Fruit fly (Drosophila melanogaster) whole organism, embryonic: ENCODE data around the gene Cyp303a1.
A peak's percentile ranks its signal among the peaks of the same experiment; 100 is the strongest.

ENCODE experiments used
- Atf-2 ChIP-seq: fragments of 200-800 bp; sonication (Bioruptor generic); optimal IDR thresholded peaks from 2 replicates; lab custom pipeline; 2016; ENCODE audit warnings: missing biosample characterization, missing genetic modification characterization
- CG1024 ChIP-seq: fragments of 200-800 bp; sonication (Bioruptor generic); IDR thresholded peaks from 2 replicates; pipeline ENCODE4 v1.3.6; 2022; ENCODE audit warnings: missing biosample characterization, missing genetic modification characterization
- CG10321 ChIP-seq: fragments of 200-800 bp; sonication (Bioruptor generic); IDR thresholded peaks from 2 replicates; pipeline ENCODE4 v1.3.6; 2022; ENCODE audit warnings: missing biosample characterization, missing genetic modification characterization
- CG10431 ChIP-seq: fragments of 200-800 bp; sonication (Bioruptor generic); optimal IDR thresholded peaks from 3 replicates; lab custom pipeline; 2018; ENCODE audit warnings: missing biosample characterization, mild to moderate bottlenecking, missing genetic modification characterization
- CG10959 ChIP-seq: fragments of 200-800 bp; sonication (Bioruptor generic); IDR thresholded peaks from 2 replicates; pipeline ENCODE4 v1.3.6; 2022; ENCODE audit warnings: missing biosample characterization, missing genetic modification characterization
- CG11504 ChIP-seq: fragments of 200-800 bp; sonication (Bioruptor generic); optimal IDR thresholded peaks from 3 replicates; lab custom pipeline; 2019; ENCODE audit warnings: missing biosample characterization, mild to moderate bottlenecking, missing genetic modification characterization, moderate library complexity
- CG11696 ChIP-seq: fragments of 200-800 bp; sonication (Bioruptor generic); IDR thresholded peaks from 2 replicates; pipeline ENCODE4 v1.3.6; 2022; ENCODE audit warnings: missing biosample characterization, missing genetic modification characterization
- CG12299 ChIP-seq: fragments of 200-800 bp; sonication (Bioruptor generic); optimal IDR thresholded peaks from 2 replicates; lab custom pipeline; 2018; ENCODE audit warnings: missing biosample characterization, mild to moderate bottlenecking, missing genetic modification characterization
- CG1233 ChIP-seq: fragments of 200-800 bp; sonication (Bioruptor generic); optimal IDR thresholded peaks from 4 replicates; lab custom pipeline; 2018; ENCODE audit warnings: missing biosample characterization, mild to moderate bottlenecking, missing genetic modification characterization
- CG12744 ChIP-seq: fragments of 200-800 bp; sonication (Bioruptor generic); optimal IDR thresholded peaks from 2 replicates; lab custom pipeline; 2016; ENCODE audit warnings: missing biosample characterization, missing genetic modification characterization
- CG13775 ChIP-seq: fragments of 200-800 bp; sonication (Bioruptor generic); optimal IDR thresholded peaks from 3 replicates; lab custom pipeline; 2017; ENCODE audit warnings: missing biosample characterization, mild to moderate bottlenecking, missing genetic modification characterization
- CG1792 ChIP-seq: fragments of 200-800 bp; sonication (Bioruptor generic); optimal IDR thresholded peaks from 2 replicates; lab custom pipeline; 2016; ENCODE audit warnings: missing biosample characterization, missing genetic modification characterization
- CG3065 ChIP-seq: fragments of 200-800 bp; sonication (Bioruptor generic); optimal IDR thresholded peaks from 2 replicates; lab custom pipeline; 2016; ENCODE audit warnings: missing biosample characterization, missing genetic modification characterization
- CG31365 ChIP-seq: fragments of 200-800 bp; sonication (Bioruptor generic); optimal IDR thresholded peaks from 2 replicates; lab custom pipeline; 2018; ENCODE audit warnings: missing biosample characterization, mild to moderate bottlenecking, missing genetic modification characterization
- CG31388 ChIP-seq: fragments of 200-800 bp; sonication (Bioruptor generic); optimal IDR thresholded peaks from 2 replicates; lab custom pipeline; 2016; ENCODE audit warnings: missing biosample characterization, missing genetic modification characterization
- CG4404 ChIP-seq: fragments of 200-800 bp; sonication (Bioruptor generic); IDR thresholded peaks from 2 replicates; pipeline ENCODE4 v1.3.6; 2022; ENCODE audit warnings: missing biosample characterization, missing genetic modification characterization
- CG4730 ChIP-seq: fragments of 200-800 bp; sonication (Bioruptor generic); IDR thresholded peaks from 2 replicates; pipeline ENCODE4 v1.3.6; 2022; ENCODE audit warnings: missing biosample characterization, missing genetic modification characterization
- CG6254 ChIP-seq: fragments of 200-800 bp; sonication (Bioruptor generic); optimal IDR thresholded peaks from 3 replicates; lab custom pipeline; 2017; ENCODE audit warnings: mild to moderate bottlenecking, missing biosample characterization, missing genetic modification reagents, missing genetic modification characterization
- CG6272 ChIP-seq: fragments of 200-800 bp; sonication (Bioruptor generic); IDR thresholded peaks from 2 replicates; pipeline ENCODE4 v1.3.6; 2022; ENCODE audit warnings: missing biosample characterization, missing genetic modification characterization
- CG6791 ChIP-seq: fragments of 200-800 bp; sonication (Bioruptor generic); IDR thresholded peaks from 3 replicates; pipeline ENCODE4 v1.3.6; 2022; ENCODE audit warnings: missing biosample characterization, missing genetic modification characterization; ENCODE audit not compliant: partially characterized antibody
- CG8089 ChIP-seq: fragments of 200-800 bp; sonication (Bioruptor generic); optimal IDR thresholded peaks from 3 replicates; lab custom pipeline; 2016; ENCODE audit warnings: missing biosample characterization, missing genetic modification characterization
- CG9797 ChIP-seq: fragments of 200-800 bp; sonication (Bioruptor generic); optimal IDR thresholded peaks from 3 replicates; lab custom pipeline; 2018; ENCODE audit warnings: missing biosample characterization, mild to moderate bottlenecking, missing genetic modification characterization
- CHES-1-like ChIP-seq: fragments of 200-800 bp; sonication (Bioruptor generic); optimal IDR thresholded peaks from 2 replicates; lab custom pipeline; 2016; ENCODE audit warnings: missing biosample characterization, missing genetic modification characterization
- CTCF ChIP-seq: fragments of 200-800 bp; sonication (Bioruptor generic); optimal IDR thresholded peaks from 2 replicates; lab custom pipeline; 2017; ENCODE audit warnings: missing biosample characterization, mild to moderate bottlenecking, missing genetic modification characterization, moderate library complexity
- D ChIP-seq, 2 experiments: fragments of 200-800 bp in 1 of 2; fragments of >200 bp in 1 of 2; sonication (Bioruptor generic) in 1 of 2; optimal IDR thresholded peaks; 2 replicates in 1 of 2; 3 replicates in 1 of 2; lab custom pipeline; 2017; ENCODE audit warnings: mild to moderate bottlenecking in 1 of 2, missing biosample characterization in 1 of 2, missing genetic modification characterization in 1 of 2, missing genetic modification reagents in 1 of 2
- E2f1 ChIP-seq: fragments of 200-800 bp; sonication (Bioruptor generic); IDR thresholded peaks from 2 replicates; pipeline ENCODE4 v1.3.6; 2022; ENCODE audit warnings: missing biosample characterization, missing genetic modification characterization
- Fer3 ChIP-seq: fragments of 200-800 bp; sonication (Bioruptor generic); optimal IDR thresholded peaks from 2 replicates; lab custom pipeline; 2018; ENCODE audit warnings: missing biosample characterization, mild to moderate bottlenecking, missing genetic modification characterization, moderate library complexity
- Nf-YA ChIP-seq: fragments of 200-800 bp; sonication (Bioruptor generic); IDR thresholded peaks from 2 replicates; pipeline ENCODE4 v1.3.6; 2022; ENCODE audit warnings: missing biosample characterization, missing genetic modification characterization
- Oli ChIP-seq: fragments of 200-800 bp; sonication (Bioruptor generic); optimal IDR thresholded peaks from 2 replicates; lab custom pipeline; 2018; ENCODE audit warnings: missing biosample characterization, mild to moderate bottlenecking, missing genetic modification characterization, moderate library complexity
- Ravus ChIP-seq: fragments of 200-800 bp; sonication (Bioruptor generic); IDR thresholded peaks from 2 replicates; pipeline ENCODE4 v1.3.6; 2022; ENCODE audit warnings: missing biosample characterization, missing genetic modification characterization
- Six4 ChIP-seq: fragments of 200-800 bp; sonication (Bioruptor generic); optimal IDR thresholded peaks from 2 replicates; lab custom pipeline; 2016; ENCODE audit warnings: missing biosample characterization, missing genetic modification characterization
- Spps ChIP-seq: fragments of 200-800 bp; sonication (Bioruptor generic); optimal IDR thresholded peaks from 2 replicates; lab custom pipeline; 2018; ENCODE audit warnings: missing biosample characterization, mild to moderate bottlenecking, missing genetic modification characterization
- Trl ChIP-seq, 3 experiments: fragments of >200 bp in 2 of 3; fragments of 200-800 bp in 1 of 3; sonication (Bioruptor generic) in 1 of 3; optimal IDR thresholded peaks; 2 replicates in 1 of 3; 3 replicates in 2 of 3; lab custom pipeline; 2016 to 2017; ENCODE audit warnings: missing biosample characterization in 1 of 3, missing genetic modification characterization in 1 of 3
- ab ChIP-seq: fragments of 200-800 bp; sonication (Bioruptor generic); optimal IDR thresholded peaks from 2 replicates; lab custom pipeline; 2016; ENCODE audit warnings: missing biosample characterization, missing genetic modification characterization
- al ChIP-seq: fragments of 200-800 bp; sonication (Bioruptor generic); IDR thresholded peaks from 2 replicates; pipeline ENCODE4 v1.3.6; 2022; ENCODE audit warnings: missing biosample characterization, missing genetic modification characterization
- ara ChIP-seq: fragments of 200-800 bp; sonication (Bioruptor generic); IDR thresholded peaks from 2 replicates; pipeline ENCODE4 v1.3.6; 2022; ENCODE audit warnings: missing biosample characterization, missing genetic modification characterization
- bigmax ChIP-seq: fragments of 200-800 bp; sonication (Bioruptor generic); optimal IDR thresholded peaks from 2 replicates; lab custom pipeline; 2018; ENCODE audit warnings: missing biosample characterization, mild to moderate bottlenecking, missing genetic modification characterization
- dimm ChIP-seq: fragments of 200-800 bp; sonication (Bioruptor generic); IDR thresholded peaks from 2 replicates; pipeline ENCODE4 v1.3.6; 2022; ENCODE audit warnings: missing biosample characterization, missing genetic modification characterization
- disco-r ChIP-seq: fragments of 200-800 bp; sonication (Bioruptor generic); optimal IDR thresholded peaks from 2 replicates; lab custom pipeline; 2016; ENCODE audit warnings: missing biosample characterization, missing genetic modification characterization
- ham ChIP-seq: fragments of 200-800 bp; sonication (Bioruptor generic); IDR thresholded peaks from 2 replicates; pipeline ENCODE4 v1.3.6; 2022; ENCODE audit warnings: missing biosample characterization, missing genetic modification characterization
- hth ChIP-seq: fragments of >200 bp; optimal IDR thresholded peaks from 2 replicates; lab custom pipeline; 2017; ENCODE audit warnings: inconsistent platforms
- ind ChIP-seq: fragments of 200-800 bp; sonication (Bioruptor generic); optimal IDR thresholded peaks from 3 replicates; lab custom pipeline; 2016; ENCODE audit warnings: missing biosample characterization, missing genetic modification characterization
- knrl ChIP-seq: fragments of 200-800 bp; sonication (Bioruptor generic); IDR thresholded peaks from 3 replicates; pipeline ENCODE4 v1.3.6; 2022; ENCODE audit warnings: missing biosample characterization, missing genetic modification characterization; ENCODE audit not compliant: partially characterized antibody
- otp ChIP-seq: fragments of 200-800 bp; sonication (Bioruptor generic); IDR thresholded peaks from 3 replicates; pipeline ENCODE4, ENCODE4 v1.3.6; 2022; ENCODE audit warnings: missing biosample characterization, missing genetic modification characterization
- rib ChIP-seq: fragments of 200-800 bp; sonication (Bioruptor generic); IDR thresholded peaks from 2 replicates; pipeline ENCODE4 v1.3.6; 2022; ENCODE audit warnings: missing biosample characterization, missing genetic modification characterization
- row ChIP-seq: fragments of 200-800 bp; sonication (Bioruptor generic); IDR thresholded peaks from 3 replicates; pipeline ENCODE4 v1.3.6; 2022; ENCODE audit warnings: missing biosample characterization, missing genetic modification characterization
- sens-2 ChIP-seq: fragments of 200-800 bp; sonication (Bioruptor generic); IDR thresholded peaks from 2 replicates; pipeline ENCODE4 v1.3.6; 2022; ENCODE audit warnings: missing biosample characterization, missing genetic modification characterization
- tio ChIP-seq: fragments of 200-800 bp; sonication (Bioruptor generic); optimal IDR thresholded peaks from 2 replicates; lab custom pipeline; 2017; ENCODE audit warnings: missing biosample characterization, missing genetic modification characterization, inconsistent platforms
- wek ChIP-seq: fragments of 200-800 bp; sonication (Bioruptor generic); optimal IDR thresholded peaks from 3 replicates; lab custom pipeline; 2018; ENCODE audit warnings: missing biosample characterization, mild to moderate bottlenecking, missing genetic modification characterization, moderate library complexity
- zf30C ChIP-seq: fragments of 200-800 bp; sonication (Bioruptor generic); optimal IDR thresholded peaks from 3 replicates; lab custom pipeline; 2018; ENCODE audit warnings: missing biosample characterization, mild to moderate bottlenecking, missing genetic modification characterization

The Cyp303a1 gene

DNA sequence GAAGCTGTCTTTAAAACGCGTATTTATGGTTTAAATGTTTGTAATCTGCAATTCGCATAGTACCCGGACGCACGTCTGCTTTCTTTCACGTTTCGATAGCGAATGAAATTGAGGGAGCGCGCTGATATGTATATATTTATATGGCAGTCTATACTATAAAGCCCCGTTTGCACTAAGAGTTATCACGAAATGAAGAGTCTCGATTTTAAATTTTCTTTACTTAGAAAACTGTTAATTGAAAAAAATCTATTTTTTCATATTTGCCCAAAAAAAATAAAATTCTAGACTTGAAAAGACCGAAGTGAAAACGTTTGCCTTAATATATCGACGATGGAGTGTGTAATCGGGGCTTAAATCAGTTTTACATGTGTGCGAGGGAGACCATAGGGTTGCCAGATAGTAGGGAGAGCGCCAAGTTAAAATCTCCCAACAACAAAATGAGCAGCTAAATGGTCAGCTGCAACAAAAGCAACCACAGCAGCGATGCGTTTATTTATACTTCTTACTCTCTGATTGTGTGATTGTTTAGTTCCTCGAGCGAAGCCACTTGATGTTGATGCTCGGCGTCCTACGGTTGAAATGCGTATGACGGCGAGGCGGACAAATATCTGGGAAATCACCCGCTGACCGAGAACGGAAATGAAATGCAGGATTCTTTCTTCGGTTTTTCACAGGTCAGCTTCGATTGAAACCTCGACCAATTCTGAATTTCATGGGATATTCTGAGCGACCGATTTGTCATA, 31.7 kb downstream of the Cyp303a1 start, which contains the start of gene cact (continued):
- TF ChIP-seq CG31365 (tag; lab: Kevin White, UChicago) (peak; percentile 16), ind (peak; percentile 94), hth (lab: Kevin White, UChicago) (no peak), CG11696 (peak; percentile 73), CG10431 (GFP tag; lab: Kevin White, UChicago) (peak; percentile 61), CG10959 (GFP tag; lab: Robert Waterston, UW) (peak; percentile 83), CG6272 (peak; percentile 88), CHES-1-like (GFP tag; lab: Kevin White, UChicago) (peak; percentile 96), D (optimal IDR thresholded peaks at IDR 0.05; lab: Kevin White, UChicago) (no peak), D (GFP tag; optimal IDR thresholded peaks at IDR 0.05; lab: Kevin White, UChicago) (peak; percentile 81), bigmax (GFP tag; lab: Kevin White, UChicago) (peak; percentile 4), zf30C (GFP tag; lab: Kevin White, UChicago) (no peak), Nf-YA (GFP tag; lab: Robert Waterston, UW) (peak; percentile 72; the same call in 1 of the 2 replicates), otp (peak; percentile 89), CG11504 (peak; percentile 91), CG12299 (tag; lab: Kevin White, UChicago) (peak; percentile 89), Spps (tag; lab: Kevin White, UChicago) (peak; percentile 92), ab (GFP tag; lab: Kevin White, UChicago) (peak; percentile 47), CG1233 (peak; percentile 77), knrl (GFP tag; lab: Robert Waterston, UW) (peak; percentile 75), CG10321 (GFP tag; lab: Robert Waterston, UW) (0 out of 2 replicates have a peak, but pooled peaks have one; percentile 12), CG12744 (GFP tag; lab: Kevin White, UChicago) (peak; percentile 93), ham (GFP tag; lab: Robert Waterston, UW) (peak; percentile 65; the same call in 1 of the 2 replicates), disco-r (GFP tag; lab: Kevin White, UChicago) (peak; percentile 92), dimm (GFP tag; lab: Robert Waterston, UW) (no peak), Fer3 (tag; lab: Kevin White, UChicago) (peak; percentile 93), CG1024 (GFP tag; lab: Robert Waterston, UW) (peak; percentile 85), Atf-2 (peak; percentile 85), CG8089 (GFP tag; lab: Kevin White, UChicago) (peak; percentile 92), CG3065 (peak; percentile 83), CTCF (peak; percentile 45), CG4730 (GFP tag; lab: Robert Waterston, UW) (peak; percentile 83), CG13775 (GFP tag; lab: Kevin White, UChicago) (peak; percentile 93), CG1792 (GFP tag; lab: Kevin White, UChicago) (peak; percentile 91), sens-2 (GFP tag; lab: Robert Waterston, UW) (peak; percentile 69; the same call in 1 of the 2 replicates), ara (GFP tag; lab: Robert Waterston, UW) (peak; percentile 79), CG4404 (GFP tag; lab: Robert Waterston, UW) (peak; percentile 80), row (GFP tag; lab: Robert Waterston, UW) (peak; percentile 98), Trl (optimal IDR thresholded peaks at IDR 0.05; lab: Kevin White, UChicago) (peak; percentile 79 to 84), Trl (GFP tag; optimal IDR thresholded peaks at IDR 0.05; lab: Kevin White, UChicago) (peak; percentile 97), CG9797 (GFP tag; lab: Kevin White, UChicago) (peak; percentile 67), tio (peak; percentile 91), Ravus (GFP tag; lab: Robert Waterston, UW) (peak; percentile 75), CG6791 (GFP tag; lab: Robert Waterston, UW) (0 out of 3 replicates have a peak, but pooled peaks have one; percentile 12), wek (peak; percentile 64), CG6254 (peak; percentile 78), Six4 (peak; percentile 86), Oli (tag; lab: Kevin White, UChicago) (peak; percentile 92), E2f1 (GFP tag; lab: Robert Waterston, UW) (peak; percentile 89), al (GFP tag; lab: Robert Waterston, UW) (peak; percentile 85), CG31388 (GFP tag; lab: Kevin White, UChicago) (peak; percentile 77), rib (GFP tag; lab: Robert Waterston, UW) (peak; percentile 66)
